Worm (Caenorhabditis elegans) whole organism, mixed stage, embryonic: ENCODE results near the gene nspb-8.

ENCODE experiments used
- blmp-1 ChIP-seq: fragments of 150-350 bp; optimal IDR thresholded peaks from 2 replicates; lab custom pipeline; 2014; ENCODE audit warnings: missing biosample characterization, missing genetic modification characterization
- ceh-39 ChIP-seq: fragments of 150-350 bp; optimal IDR thresholded peaks from 2 replicates; lab custom pipeline; 2014; ENCODE audit warnings: missing biosample characterization, missing genetic modification characterization
- elt-3 ChIP-seq: fragments of 150-350 bp; optimal IDR thresholded peaks from 2 replicates; lab custom pipeline; 2014; ENCODE audit warnings: missing biosample characterization, missing genetic modification characterization
- lsy-2 ChIP-seq: fragments of 150-350 bp; optimal IDR thresholded peaks from 2 replicates; lab custom pipeline; 2014; ENCODE audit warnings: missing biosample characterization, missing genetic modification characterization
- mep-1 ChIP-seq: fragments of 150-350 bp; optimal IDR thresholded peaks from 2 replicates; lab custom pipeline; 2017; ENCODE audit warnings: missing biosample characterization, missing genetic modification reagents, missing genetic modification characterization, inconsistent platforms
- nhr-12 ChIP-seq: fragments of 150-350 bp; optimal IDR thresholded peaks from 2 replicates; lab custom pipeline; 2014; ENCODE audit warnings: missing biosample characterization, missing genetic modification characterization
- pha-4 ChIP-seq: fragments of 150-350 bp; optimal IDR thresholded peaks from 2 replicates; lab custom pipeline; 2018; ENCODE audit warnings: missing biosample characterization, missing genetic modification reagents, missing genetic modification characterization
- snpc-4 ChIP-seq: fragments of 150-350 bp; optimal IDR thresholded peaks from 2 replicates; lab custom pipeline; 2014; ENCODE audit warnings: missing biosample characterization, missing genetic modification characterization
- unc-39 ChIP-seq: fragments of 150-350 bp; optimal IDR thresholded peaks from 2 replicates; lab custom pipeline; 2014; ENCODE audit warnings: missing biosample characterization, missing genetic modification characterization
- unc-62 ChIP-seq: fragments of 150-350 bp; optimal IDR thresholded peaks from 2 replicates; lab custom pipeline; 2014; ENCODE audit warnings: missing biosample characterization, missing genetic modification reagents, missing genetic modification characterization
- ztf-11 ChIP-seq: fragments of 150-350 bp; optimal IDR thresholded peaks from 2 replicates; lab custom pipeline; 2014; ENCODE audit warnings: missing biosample characterization, missing genetic modification characterization

- TF ChIP-seq ceh-39 (tag; lab: Kevin White, UChicago) (no peak), pha-4 (tag; lab: Kevin White, UChicago) (no peak), snpc-4 (tag; lab: Kevin White, UChicago) (no peak), nhr-12 (no peak), unc-39 (tag; lab: Kevin White, UChicago) (no peak), unc-62 (GFP tag; lab: Kevin White, UChicago) (no peak), blmp-1 (tag; lab: Kevin White, UChicago) (no peak), mep-1 (no peak), lsy-2 (tag; lab: Kevin White, UChicago) (no peak), ztf-11 (no peak), elt-3 (tag; lab: Kevin White, UChicago) (no peak)
Observed at ce11 chrII:14622758-14623157, 42.3 kb upstream of the nspb-8 start, which contains the start of gene mltn-10.
